1 fruit fly cellular context compared by ENCODE assay signal in the genomic region with DNA sequence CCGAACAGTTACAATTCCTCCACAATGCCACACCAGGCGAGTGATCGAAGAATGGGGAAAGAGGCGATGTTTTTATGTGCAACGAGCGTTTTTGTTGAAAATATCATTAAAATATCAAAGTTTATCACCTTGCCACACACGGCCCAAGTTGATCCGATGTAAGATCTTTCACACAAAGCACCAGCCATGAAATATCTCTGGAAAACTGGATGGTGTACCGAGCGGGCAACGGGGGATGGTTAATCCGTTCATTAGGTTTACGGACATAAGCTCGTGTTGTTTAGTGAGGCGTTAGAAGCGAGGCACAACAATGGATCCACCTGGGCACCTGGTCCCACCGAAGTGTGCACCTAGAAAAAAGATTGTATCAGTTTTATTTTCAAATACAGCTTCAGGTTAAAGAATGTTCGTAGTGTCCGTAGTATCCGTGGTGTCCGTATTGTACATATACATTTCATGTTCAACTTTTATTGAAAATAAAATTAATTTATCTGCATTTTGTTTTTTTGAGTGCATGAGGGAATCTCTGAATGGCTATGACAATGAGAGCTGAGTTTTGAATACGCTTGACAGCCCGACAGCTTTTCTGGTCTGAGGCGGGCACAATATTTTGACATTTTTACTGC.
TF ChIP-seq lines count a peak whose summit lies in the region.

No protein-coding gene starts in this region.

TF ChIP-seq in whole organism, embryonic, 481 proteins besides CTCF, POLR2A, EP300 and RAD21 (continued from another document and continues in another):
- TF ChIP-seq CG34422 (GFP tag; IDR thresholded peaks at IDR 0.05; lab: Robert Waterston, UW) (0 out of 3 replicates have a peak, but pooled peaks have one; percentile 48), CG3847 (GFP tag; IDR thresholded peaks at IDR 0.05; lab: Robert Waterston, UW) (peak; percentile 61), danr (GFP tag; IDR thresholded peaks at IDR 0.05; lab: Robert Waterston, UW) (no peak), gcm (GFP tag; optimal IDR thresholded peaks at IDR 0.05; lab: Kevin White, UChicago) (peak; percentile 60), caup (GFP tag; optimal IDR thresholded peaks at IDR 0.05; lab: Kevin White, UChicago; ENCODE audit: severe bottlenecking) (peak; percentile 26), Max (GFP tag; optimal IDR thresholded peaks at IDR 0.05; lab: Kevin White, UChicago) (peak; percentile 33), Trl (optimal IDR thresholded peaks at IDR 0.05; lab: Kevin White, UChicago) (no peak), Trl (GFP tag; optimal IDR thresholded peaks at IDR 0.05; lab: Kevin White, UChicago) (peak; percentile 53), Atf6 (GFP tag; IDR thresholded peaks at IDR 0.05; lab: Robert Waterston, UW) (peak; percentile 61; the same call in 1 of the 2 replicates), sens (GFP tag; lab: Kevin White, UChicago) (peak; percentile 95), slou (GFP tag; optimal IDR thresholded peaks at IDR 0.05; lab: Kevin White, UChicago) (peak; percentile 16), zf30C (GFP tag; optimal IDR thresholded peaks at IDR 0.05; lab: Kevin White, UChicago) (peak; percentile 23), sug (tag; optimal IDR thresholded peaks at IDR 0.05; lab: Kevin White, UChicago) (no peak), Awh (GFP tag; IDR thresholded peaks at IDR 0.05; lab: Robert Waterston, UW) (peak; percentile 56; the same call in 1 of the 2 replicates), gt (GFP tag; IDR thresholded peaks at IDR 0.05; lab: Robert Waterston, UW) (peak; percentile 43; the same call in 1 of the 2 replicates), repo (GFP tag; optimal IDR thresholded peaks at IDR 0.05; lab: Kevin White, UChicago) (peak; percentile 3), bab2 (GFP tag; optimal IDR thresholded peaks at IDR 0.05; lab: Kevin White, UChicago) (peak; percentile 49), CG1529 (GFP tag; optimal IDR thresholded peaks at IDR 0.05; lab: Kevin White, UChicago) (peak; percentile 41), CG9932 (GFP tag; IDR thresholded peaks at IDR 0.05; lab: Robert Waterston, UW) (peak; percentile 61), dm (GFP tag; optimal IDR thresholded peaks at IDR 0.05; lab: Kevin White, UChicago) (peak; percentile 1), CG18599 (GFP tag; optimal IDR thresholded peaks at IDR 0.05; lab: Kevin White, UChicago) (peak; percentile 49), CG8924 (tag; optimal IDR thresholded peaks at IDR 0.05; lab: Kevin White, UChicago) (peak; percentile 66), otp (GFP tag; IDR thresholded peaks at IDR 0.05; lab: Robert Waterston, UW) (peak; percentile 63; the same call in 1 of the 3 replicates), Sry-δ (GFP tag; optimal IDR thresholded peaks at IDR 0.05; lab: Kevin White, UChicago) (no peak), Taf1 (GFP tag; IDR thresholded peaks at IDR 0.05; lab: Robert Waterston, UW) (0 out of 2 replicates have a peak, but pooled peaks have one; percentile 11), ems (GFP tag; optimal IDR thresholded peaks at IDR 0.05; lab: Kevin White, UChicago) (peak; percentile 51), Dek (tag; optimal IDR thresholded peaks at IDR 0.05; lab: Kevin White, UChicago) (peak; percentile 36), CG10147 (GFP tag; optimal IDR thresholded peaks at IDR 0.05; lab: Kevin White, UChicago) (peak; percentile 32), Hr3 (GFP tag; optimal IDR thresholded peaks at IDR 0.05; lab: Kevin White, UChicago) (peak; percentile 18), hkb (optimal IDR thresholded peaks at IDR 0.05; lab: Kevin White, UChicago) (no peak), hkb (GFP tag; IDR thresholded peaks at IDR 0.05; lab: Robert Waterston, UW) (peak; percentile 70), MTF-1 (GFP tag; optimal IDR thresholded peaks at IDR 0.05; lab: Kevin White, UChicago; ENCODE audit: borderline replicate concordance) (peak; percentile 19), ranshi (GFP tag; IDR thresholded peaks at IDR 0.05; lab: Robert Waterston, UW) (peak; percentile 54), CG7745 (tag; optimal IDR thresholded peaks at IDR 0.05; lab: Kevin White, UChicago) (peak; percentile 6), Oaz (GFP tag; IDR thresholded peaks at IDR 0.05; lab: Robert Waterston, UW) (peak; percentile 34; the same call in 1 of the 2 replicates), klu (GFP tag; IDR thresholded peaks at IDR 0.05; lab: Robert Waterston, UW) (0 out of 2 replicates have a peak, but pooled peaks have one; percentile 33), CG15011 (GFP tag; optimal IDR thresholded peaks at IDR 0.05; lab: Kevin White, UChicago) (no peak), lmd (GFP tag; IDR thresholded peaks at IDR 0.05; lab: Robert Waterston, UW) (peak; percentile 52), CrebB (tag; optimal IDR thresholded peaks at IDR 0.05; lab: Kevin White, UChicago) (peak; percentile 1), stwl (tag; optimal IDR thresholded peaks at IDR 0.05; lab: Kevin White, UChicago) (peak; percentile 23), CG32767 (GFP tag; IDR thresholded peaks at IDR 0.05; lab: Robert Waterston, UW) (0 out of 2 replicates have a peak, but pooled peaks have one; percentile 40), CkIIα-i1 (GFP tag; IDR thresholded peaks at IDR 0.05; lab: Robert Waterston, UW) (no peak), D19A (tag; optimal IDR thresholded peaks at IDR 0.05; lab: Kevin White, UChicago) (peak; percentile 57), H15 (GFP tag; IDR thresholded peaks at IDR 0.05; lab: Robert Waterston, UW) (peak; percentile 37; the same call in 1 of the 3 replicates), odd (GFP tag; optimal IDR thresholded peaks at IDR 0.05; lab: Kevin White, UChicago) (peak; percentile 1), CG5245 (GFP tag; optimal IDR thresholded peaks at IDR 0.05; lab: Kevin White, UChicago) (peak; percentile 52), CG16863 (GFP tag; optimal IDR thresholded peaks at IDR 0.05; lab: Kevin White, UChicago) (peak; percentile 34), Myb (GFP tag; optimal IDR thresholded peaks at IDR 0.05; lab: Kevin White, UChicago) (peak; percentile 14), Gug (GFP tag; IDR thresholded peaks at IDR 0.05; lab: Robert Waterston, UW) (peak; percentile 24; the same call in 1 of the 4 replicates), D (optimal IDR thresholded peaks at IDR 0.05; lab: Kevin White, UChicago) (no peak), D (GFP tag; optimal IDR thresholded peaks at IDR 0.05; lab: Kevin White, UChicago) (peak; percentile 60), CG12104 (GFP tag; optimal IDR thresholded peaks at IDR 0.05; lab: Kevin White, UChicago) (peak; percentile 34), tin (GFP tag; optimal IDR thresholded peaks at IDR 0.05; lab: Kevin White, UChicago) (peak; percentile 39), ssp (GFP tag; IDR thresholded peaks at IDR 0.05; lab: Robert Waterston, UW) (peak; percentile 20; the same call in 1 of the 2 replicates), Dad (GFP tag; optimal IDR thresholded peaks at IDR 0.05; lab: Kevin White, UChicago) (peak; percentile 61), zfh1 (GFP tag; IDR thresholded peaks at IDR 0.05; lab: Robert Waterston, UW) (peak; percentile 77), sisA (GFP tag; IDR thresholded peaks at IDR 0.05; lab: Robert Waterston, UW) (peak; percentile 74), lola (GFP tag; optimal IDR thresholded peaks at IDR 0.05; lab: Kevin White, UChicago) (peak in 1 of 3 experiments; percentile 77), E2f1 (GFP tag; IDR thresholded peaks at IDR 0.05; lab: Robert Waterston, UW) (peak; percentile 26; the same call in 1 of the 2 replicates), CG7372 (GFP tag; IDR thresholded peaks at IDR 0.05; lab: Robert Waterston, UW) (peak; percentile 70), sd (tag; optimal IDR thresholded peaks at IDR 0.05; lab: Kevin White, UChicago) (peak; percentile 16), Rx (GFP tag; IDR thresholded peaks at IDR 0.05; lab: Robert Waterston, UW) (peak; percentile 18; the same call in 1 of the 2 replicates), ase (GFP tag; IDR thresholded peaks at IDR 0.05; lab: Robert Waterston, UW) (peak; percentile 11; the same call in 1 of the 3 replicates), shn (GFP tag; optimal IDR thresholded peaks at IDR 0.05; lab: Kevin White, UChicago) (peak; percentile 31), dati (GFP tag; IDR thresholded peaks at IDR 0.05; lab: Robert Waterston, UW) (no peak), gcm2 (GFP tag; optimal IDR thresholded peaks at IDR 0.05; lab: Kevin White, UChicago) (no peak), croc (GFP tag; conservative IDR thresholded peaks at IDR 0.05; lab: Robert Waterston, UW) (peak; percentile 35; the same call in 2 of the 3 replicates), Hr51 (GFP tag; optimal IDR thresholded peaks at IDR 0.05; lab: Kevin White, UChicago) (peak in 1 of 2 experiments; percentile 49), CG10209 (GFP tag; optimal IDR thresholded peaks at IDR 0.05; lab: Kevin White, UChicago) (peak; percentile 43), CoRest (tag; optimal IDR thresholded peaks at IDR 0.05; lab: Kevin White, UChicago) (peak; percentile 58), ken (GFP tag; IDR thresholded peaks at IDR 0.05; lab: Robert Waterston, UW) (peak; percentile 69), Oli (tag; optimal IDR thresholded peaks at IDR 0.05; lab: Kevin White, UChicago) (peak; percentile 62), sim (GFP tag; IDR thresholded peaks at IDR 0.05; lab: Robert Waterston, UW) (0 out of 2 replicates have a peak, but pooled peaks have one; percentile 19), CG10321 (GFP tag; IDR thresholded peaks at IDR 0.05; lab: Robert Waterston, UW) (no peak; the same call in 1 of the 2 replicates), lilli (GFP tag; optimal IDR thresholded peaks at IDR 0.05; lab: Kevin White, UChicago) (peak; percentile 55), Abd-B (GFP tag; optimal IDR thresholded peaks at IDR 0.05; lab: Kevin White, UChicago) (peak; percentile 45), CG12236 (GFP tag; optimal IDR thresholded peaks at IDR 0.05; lab: Kevin White, UChicago) (peak; percentile 4), HLH54F (GFP tag; optimal IDR thresholded peaks at IDR 0.05; lab: Kevin White, UChicago) (peak; percentile 19), CG9437 (GFP tag; optimal IDR thresholded peaks at IDR 0.05; lab: Kevin White, UChicago) (no peak), CG10979 (tag; optimal IDR thresholded peaks at IDR 0.05; lab: Kevin White, UChicago) (peak; percentile 80), lov (optimal IDR thresholded peaks at IDR 0.05; lab: Kevin White, UChicago) (no peak), lov (GFP tag; IDR thresholded peaks at IDR 0.05; lab: Robert Waterston, UW) (no peak), pum (GFP tag; optimal IDR thresholded peaks at IDR 0.05; lab: Kevin White, UChicago) (peak; percentile 29), Lim3 (GFP tag; IDR thresholded peaks at IDR 0.05; lab: Robert Waterston, UW) (no peak), nmo (GFP tag; optimal IDR thresholded peaks at IDR 0.05; lab: Kevin White, UChicago) (peak; percentile 70), jigr1 (GFP tag; IDR thresholded peaks at IDR 0.05; lab: Robert Waterston, UW) (0 out of 3 replicates have a peak, but pooled peaks have one; percentile 40), mam (GFP tag; optimal IDR thresholded peaks at IDR 0.05; lab: Kevin White, UChicago) (peak; percentile 46), CG1602 (GFP tag; optimal IDR thresholded peaks at IDR 0.05; lab: Kevin White, UChicago) (peak; percentile 34), CG11695 (GFP tag; IDR thresholded peaks at IDR 0.05; lab: Robert Waterston, UW) (0 out of 3 replicates have a peak, but pooled peaks have one; percentile 51), ewg (GFP tag; optimal IDR thresholded peaks at IDR 0.05; lab: Kevin White, UChicago) (peak; percentile 18), CG1792 (GFP tag; optimal IDR thresholded peaks at IDR 0.05; lab: Kevin White, UChicago) (no peak), CG4707 (GFP tag; optimal IDR thresholded peaks at IDR 0.05; lab: Kevin White, UChicago) (peak; percentile 57), CG11085 (GFP tag; IDR thresholded peaks at IDR 0.05; lab: Robert Waterston, UW) (peak; percentile 50; the same call in 1 of the 2 replicates), CG17802 (tag; optimal IDR thresholded peaks at IDR 0.05; lab: Kevin White, UChicago) (peak; percentile 49), NC2β (GFP tag; optimal IDR thresholded peaks at IDR 0.05; lab: Kevin White, UChicago) (peak; percentile 36), Ada2b (GFP tag; IDR thresholded peaks at IDR 0.05; lab: Robert Waterston, UW) (peak; percentile 66), ash1 (GFP tag; optimal IDR thresholded peaks at IDR 0.05; lab: Kevin White, UChicago) (no peak), sob (GFP tag; IDR thresholded peaks at IDR 0.05; lab: Robert Waterston, UW) (no peak; the same call in 1 of the 2 replicates), CG16815 (GFP tag; optimal IDR thresholded peaks at IDR 0.05; lab: Kevin White, UChicago) (peak; percentile 19), B-H1 (GFP tag; IDR thresholded peaks at IDR 0.05; lab: Robert Waterston, UW) (no peak), CG4854 (GFP tag; optimal IDR thresholded peaks at IDR 0.05; lab: Kevin White, UChicago) (no peak), BtbVII (GFP tag; optimal IDR thresholded peaks at IDR 0.05; lab: Kevin White, UChicago) (no peak), ara (GFP tag; IDR thresholded peaks at IDR 0.05; lab: Robert Waterston, UW) (peak; percentile 59; the same call in 1 of the 2 replicates), Eip74EF (GFP tag; optimal IDR thresholded peaks at IDR 0.05; lab: Kevin White, UChicago) (peak in 1 of 2 experiments; percentile 28), CG7928 (GFP tag; optimal IDR thresholded peaks at IDR 0.05; lab: Kevin White, UChicago) (no peak), CG7271 (tag; optimal IDR thresholded peaks at IDR 0.05; lab: Kevin White, UChicago) (no peak), CG10959 (GFP tag; IDR thresholded peaks at IDR 0.05; lab: Robert Waterston, UW) (peak; percentile 54), CG15479 (GFP tag; optimal IDR thresholded peaks at IDR 0.05; lab: Kevin White, UChicago) (no peak), CG12391 (tag; optimal IDR thresholded peaks at IDR 0.05; lab: Kevin White, UChicago) (peak; percentile 66), NFAT (GFP tag; IDR thresholded peaks at IDR 0.05; lab: Robert Waterston, UW) (peak; percentile 35; the same call in 1 of the 2 replicates), Blimp-1 (GFP tag; optimal IDR thresholded peaks at IDR 0.05; lab: Kevin White, UChicago) (peak; percentile 76), CG6813 (GFP tag; optimal IDR thresholded peaks at IDR 0.05; lab: Kevin White, UChicago) (peak; percentile 34), CG7963 (GFP tag; IDR thresholded peaks at IDR 0.05; lab: Robert Waterston, UW; ENCODE audit: partially characterized antibody) (no peak), lab (GFP tag; optimal IDR thresholded peaks at IDR 0.05; lab: Kevin White, UChicago) (peak; percentile 50), CG17385 (GFP tag; optimal IDR thresholded peaks at IDR 0.05; lab: Kevin White, UChicago) (peak; percentile 50), CG18476 (GFP tag; optimal IDR thresholded peaks at IDR 0.05; lab: Kevin White, UChicago) (peak; percentile 11), CG6689 (GFP tag; IDR thresholded peaks at IDR 0.05; lab: Robert Waterston, UW) (peak; percentile 64; the same call in 1 of the 2 replicates), CG18764 (GFP tag; optimal IDR thresholded peaks at IDR 0.05; lab: Kevin White, UChicago) (peak; percentile 4), Nf-YC (tag; optimal IDR thresholded peaks at IDR 0.05; lab: Kevin White, UChicago) (no peak)
